Fruit fly (Drosophila melanogaster) whole organism, embryonic: ENCODE measurements around the gene CG31161.
A peak's percentile ranks its signal among the peaks of the same experiment; 100 is the strongest.

Experiments used
- ATbp ChIP-seq: fragments of 200-800 bp; sonication (Bioruptor generic); optimal IDR thresholded peaks from 2 replicates; lab custom pipeline; 2017; ENCODE audit warnings: missing biosample characterization, mild to moderate bottlenecking, missing genetic modification characterization, missing genetic modification reagents
- Abd-B ChIP-seq: fragments of 200-800 bp; sonication (Bioruptor generic); optimal IDR thresholded peaks from 2 replicates; lab custom pipeline; 2018; ENCODE audit warnings: missing biosample characterization, mild to moderate bottlenecking, missing genetic modification characterization, moderate library complexity
- Adf1 ChIP-seq: fragments of 200-800 bp; sonication (Bioruptor generic); IDR thresholded peaks from 2 replicates; pipeline ENCODE4 v1.3.6; 2022; ENCODE audit warnings: missing biosample characterization, missing genetic modification characterization
- Antp ChIP-seq: fragments of 200-800 bp; sonication (Bioruptor generic); optimal IDR thresholded peaks from 3 replicates; lab custom pipeline; 2016; ENCODE audit warnings: missing biosample characterization, missing genetic modification characterization
- C15 ChIP-seq: fragments of 200-800 bp; sonication (Bioruptor generic); IDR thresholded peaks from 3 replicates; pipeline ENCODE4 v1.3.6; 2022; ENCODE audit warnings: missing biosample characterization, missing genetic modification characterization
- CG10209 ChIP-seq: fragments of 200-800 bp; sonication (Bioruptor generic); optimal IDR thresholded peaks from 3 replicates; lab custom pipeline; 2017; ENCODE audit warnings: missing biosample characterization, mild to moderate bottlenecking, missing genetic modification characterization, missing genetic modification reagents
- CG12659 ChIP-seq: fragments of 200-800 bp; sonication (Bioruptor generic); optimal IDR thresholded peaks from 3 replicates; lab custom pipeline; 2017; ENCODE audit warnings: mild to moderate bottlenecking, missing biosample characterization, missing genetic modification reagents, missing genetic modification characterization
- CG12769 ChIP-seq: fragments of 200-800 bp; sonication (Bioruptor generic); optimal IDR thresholded peaks from 2 replicates; lab custom pipeline; 2019; ENCODE audit warnings: missing biosample characterization, mild to moderate bottlenecking, missing genetic modification characterization, moderate library complexity
- CG13424 ChIP-seq: fragments of 200-800 bp; sonication (Bioruptor generic); optimal IDR thresholded peaks from 2 replicates; lab custom pipeline; 2019; ENCODE audit warnings: missing biosample characterization, mild to moderate bottlenecking, missing genetic modification characterization, moderate library complexity
- CG13894 ChIP-seq: fragments of 200-800 bp; sonication (Bioruptor generic); optimal IDR thresholded peaks from 3 replicates; lab custom pipeline; 2018; ENCODE audit warnings: missing biosample characterization, mild to moderate bottlenecking, missing genetic modification characterization, moderate library complexity
- CG14441 ChIP-seq: fragments of 200-800 bp; sonication (Bioruptor generic); IDR thresholded peaks from 2 replicates; pipeline ENCODE4 v1.3.6; 2022; ENCODE audit warnings: missing biosample characterization, missing genetic modification characterization
- CG15269 ChIP-seq: fragments of 200-800 bp; sonication (Bioruptor generic); optimal IDR thresholded peaks from 2 replicates; lab custom pipeline; 2018; ENCODE audit warnings: missing biosample characterization, mild to moderate bottlenecking, missing genetic modification characterization, moderate library complexity
- CG1529 ChIP-seq: fragments of 200-800 bp; sonication (Bioruptor generic); optimal IDR thresholded peaks from 3 replicates; lab custom pipeline; 2018; ENCODE audit warnings: missing biosample characterization, missing genetic modification characterization
- CG17802 ChIP-seq: fragments of 200-800 bp; sonication (Bioruptor generic); optimal IDR thresholded peaks from 2 replicates; lab custom pipeline; 2018; ENCODE audit warnings: missing biosample characterization, mild to moderate bottlenecking, missing genetic modification characterization, moderate library complexity
- CG18011 ChIP-seq: fragments of 200-800 bp; sonication (Bioruptor generic); optimal IDR thresholded peaks from 2 replicates; lab custom pipeline; 2017; ENCODE audit warnings: missing biosample characterization, missing genetic modification characterization, mild to moderate bottlenecking, moderate library complexity, missing genotype
- CG18476 ChIP-seq: fragments of 200-800 bp; sonication (Bioruptor generic); optimal IDR thresholded peaks from 2 replicates; lab custom pipeline; 2016; ENCODE audit warnings: missing biosample characterization, mild to moderate bottlenecking, missing genetic modification characterization
- CG2202 ChIP-seq: fragments of 200-800 bp; sonication (Bioruptor generic); optimal IDR thresholded peaks from 2 replicates; lab custom pipeline; 2018; ENCODE audit warnings: missing biosample characterization, mild to moderate bottlenecking, missing genetic modification characterization
- CG31224 ChIP-seq: fragments of 200-800 bp; sonication (Bioruptor generic); IDR thresholded peaks from 2 replicates; pipeline ENCODE4 v1.3.6; 2022; ENCODE audit warnings: missing biosample characterization, missing genetic modification characterization
- CG33213 ChIP-seq: fragments of 200-800 bp; sonication (Bioruptor generic); optimal IDR thresholded peaks from 3 replicates; lab custom pipeline; 2016; ENCODE audit warnings: missing biosample characterization, missing genetic modification characterization
- CG3726 ChIP-seq: fragments of 200-800 bp; sonication (Bioruptor generic); IDR thresholded peaks from 3 replicates; pipeline ENCODE4, ENCODE4 v1.3.6; 2022; ENCODE audit warnings: missing biosample characterization, missing genetic modification characterization
- CG4707 ChIP-seq: fragments of 200-800 bp; sonication (Bioruptor generic); optimal IDR thresholded peaks from 2 replicates; lab custom pipeline; 2018; ENCODE audit warnings: missing biosample characterization, mild to moderate bottlenecking, missing genetic modification characterization, moderate library complexity
- CG6175 ChIP-seq: fragments of 200-800 bp; sonication (Bioruptor generic); IDR thresholded peaks from 3 replicates; pipeline ENCODE4 v1.3.6; 2022; ENCODE audit warnings: missing biosample characterization, missing genetic modification characterization
- CG6272 ChIP-seq: fragments of 200-800 bp; sonication (Bioruptor generic); IDR thresholded peaks from 2 replicates; pipeline ENCODE4 v1.3.6; 2022; ENCODE audit warnings: missing biosample characterization, missing genetic modification characterization
- CG8359 ChIP-seq: fragments of 200-800 bp; sonication (Bioruptor generic); optimal IDR thresholded peaks from 2 replicates; lab custom pipeline; 2017; ENCODE audit warnings: missing biosample characterization, mild to moderate bottlenecking, missing genetic modification characterization, borderline replicate concordance
- CG8388 ChIP-seq: fragments of 200-800 bp; sonication (Bioruptor generic); optimal IDR thresholded peaks from 2 replicates; lab custom pipeline; 2019; ENCODE audit warnings: missing biosample characterization, mild to moderate bottlenecking, missing genetic modification characterization, moderate library complexity
- Chrac-16 ChIP-seq: fragments of 200-800 bp; sonication (Bioruptor generic); optimal IDR thresholded peaks from 3 replicates; lab custom pipeline; 2016; ENCODE audit warnings: missing biosample characterization, missing genetic modification characterization
- Fer2 ChIP-seq: fragments of 200-800 bp; sonication (Bioruptor generic); optimal IDR thresholded peaks from 2 replicates; lab custom pipeline; 2018; ENCODE audit warnings: missing biosample characterization, mild to moderate bottlenecking, missing genetic modification characterization, moderate library complexity
- Fer3 ChIP-seq: fragments of 200-800 bp; sonication (Bioruptor generic); optimal IDR thresholded peaks from 2 replicates; lab custom pipeline; 2018; ENCODE audit warnings: missing biosample characterization, mild to moderate bottlenecking, missing genetic modification characterization, moderate library complexity
- Med ChIP-seq: fragments of 200-800 bp; sonication (Bioruptor generic); peaks from one replicate; lab custom pipeline; 2016; ENCODE audit warnings: missing biosample characterization, missing genetic modification characterization, mild to moderate bottlenecking, inconsistent platforms, moderate library complexity
- PHDP ChIP-seq: fragments of 200-800 bp; sonication (Bioruptor generic); optimal IDR thresholded peaks from 3 replicates; lab custom pipeline; 2018; ENCODE audit warnings: missing biosample characterization, mild to moderate bottlenecking, missing genetic modification characterization, moderate library complexity
- bowl ChIP-seq: fragments of 200-800 bp; sonication (Bioruptor generic); IDR thresholded peaks from 2 replicates; pipeline ENCODE4 v1.3.6; 2022; ENCODE audit warnings: missing biosample characterization, missing genetic modification characterization
- cad ChIP-seq: fragments of >200 bp; optimal IDR thresholded peaks from 2 replicates; lab custom pipeline; 2017; ENCODE audit warnings: missing biosample characterization, missing genetic modification characterization
- caup ChIP-seq: fragments of 200-800 bp; sonication (Bioruptor generic); optimal IDR thresholded peaks from 3 replicates; lab custom pipeline; 2017; ENCODE audit warnings: missing biosample characterization, mild to moderate bottlenecking, missing genetic modification characterization, moderate library complexity; ENCODE audit not compliant: severe bottlenecking
- cg ChIP-seq: fragments of 200-800 bp; sonication (Bioruptor generic); optimal IDR thresholded peaks from 3 replicates; lab custom pipeline; 2019; ENCODE audit warnings: missing biosample characterization, mild to moderate bottlenecking, missing genetic modification characterization, moderate library complexity
- chinmo ChIP-seq: fragments of 200-800 bp; sonication (Bioruptor generic); IDR thresholded peaks from 4 replicates; pipeline ENCODE4 v1.3.6; 2022; ENCODE audit warnings: missing biosample characterization, missing genetic modification characterization; ENCODE audit not compliant: partially characterized antibody
- chn ChIP-seq: fragments of 200-800 bp; sonication (Bioruptor generic); optimal IDR thresholded peaks from 2 replicates; lab custom pipeline; 2016; ENCODE audit warnings: missing biosample characterization, missing genetic modification characterization
- esg ChIP-seq: fragments of 200-800 bp; sonication (Bioruptor generic); conservative IDR thresholded peaks from 2 replicates; pipeline ENCODE4 v1.3.6; 2022; ENCODE audit warnings: missing biosample characterization, missing genetic modification characterization
- gt ChIP-seq: fragments of 200-800 bp; sonication (Bioruptor generic); IDR thresholded peaks from 2 replicates; pipeline ENCODE4 v1.3.6; 2022; ENCODE audit warnings: missing biosample characterization, missing genetic modification characterization
- maf-S ChIP-seq: fragments of 200-800 bp; sonication (Bioruptor generic); optimal IDR thresholded peaks from 2 replicates; lab custom pipeline; 2016; ENCODE audit warnings: missing biosample characterization, missing genetic modification characterization
- onecut ChIP-seq: fragments of 200-800 bp; sonication (Bioruptor generic); IDR thresholded peaks from 2 replicates; pipeline ENCODE4 v1.3.6; 2022; ENCODE audit warnings: missing biosample characterization, missing genetic modification characterization
- prd ChIP-seq, 3 experiments: fragments of >200 bp in 2 of 3; fragments of 200-800 bp in 1 of 3; sonication (Bioruptor generic) in 1 of 3; optimal IDR thresholded peaks in 2 of 3; IDR thresholded peaks in 1 of 3; 2 replicates in 2 of 3; 3 replicates in 1 of 3; pipeline versions ENCODE4 v1.3.6 to Lab custom; 2017 to 2022; ENCODE audit warnings: missing biosample characterization in 1 of 3, missing genetic modification characterization in 1 of 3
- ro ChIP-seq: fragments of 200-800 bp; sonication (Bioruptor generic); IDR thresholded peaks from 2 replicates; pipeline ENCODE4 v1.3.6; 2022; ENCODE audit warnings: missing biosample characterization, missing genetic modification characterization
- sd ChIP-seq: fragments of 200-800 bp; sonication (Bioruptor generic); optimal IDR thresholded peaks from 3 replicates; lab custom pipeline; 2018; ENCODE audit warnings: missing biosample characterization, mild to moderate bottlenecking, missing genetic modification characterization, moderate library complexity
- sens ChIP-seq: fragments of 200-800 bp; sonication (Bioruptor generic); peaks from one replicate; lab custom pipeline; 2016; ENCODE audit warnings: missing biosample characterization, missing genetic modification characterization
- zen2 ChIP-seq: fragments of 200-800 bp; sonication (Bioruptor generic); IDR thresholded peaks from 3 replicates; pipeline ENCODE4 v1.3.6; 2022; ENCODE audit warnings: missing biosample characterization, missing genetic modification characterization; ENCODE audit not compliant: partially characterized antibody

The CG31161 gene

DNA sequence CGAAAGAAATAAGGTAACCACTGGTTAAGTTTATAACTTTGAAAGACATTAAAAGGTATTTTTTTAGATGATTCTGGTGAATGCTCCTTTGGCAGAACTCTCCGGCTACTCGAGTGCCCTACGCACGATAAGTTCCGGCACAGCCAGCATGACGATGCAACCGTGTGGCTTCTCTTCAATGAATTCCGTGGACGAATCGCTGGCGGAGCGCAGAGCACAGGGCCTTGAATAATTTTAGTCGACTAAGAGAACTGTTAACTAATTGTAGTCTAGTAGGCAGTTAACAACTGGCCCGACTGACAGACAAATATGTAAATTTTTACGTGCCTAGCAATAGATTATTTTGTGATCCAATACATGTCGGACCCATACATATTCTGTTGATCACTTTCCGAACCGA is at the start of gene CG31161:
Gene CG31161, plus strand, starts transcription at position 301 of the 400 bp plus-strand sequence.
- no peak for TF ChIP-seq CG18011 (GFP tag; lab: Kevin White, UChicago)
- no peak for TF ChIP-seq gt (GFP tag; lab: Robert Waterston, UW)

DNA sequence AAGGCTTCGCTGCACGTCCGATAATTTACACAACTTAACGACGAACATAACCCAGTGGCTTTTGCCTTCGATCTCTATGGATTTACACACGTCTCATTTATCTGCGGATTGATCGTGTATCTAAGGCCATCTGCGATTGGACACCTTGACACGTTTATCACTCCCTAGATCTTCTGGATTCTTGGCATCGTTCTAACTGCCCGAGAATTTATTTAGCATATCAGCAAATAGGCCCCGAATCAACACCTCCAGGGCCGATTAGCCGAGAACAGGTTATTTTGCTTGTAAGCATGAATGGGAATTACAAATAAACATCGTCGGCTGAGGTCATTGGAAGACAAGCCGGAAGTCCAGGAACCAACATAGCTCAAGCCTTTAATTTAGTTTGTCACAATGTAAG is 47.8 kb upstream of the CG31161 start:
- TF ChIP-seq CG6175 = no peak
- TF ChIP-seq cad (GFP tag; lab: Kevin White, UChicago) = no peak
- no peak for TF ChIP-seq esg (GFP tag; lab: Robert Waterston, UW)
- no peak for TF ChIP-seq ro (GFP tag; lab: Robert Waterston, UW)
- TF ChIP-seq Med (GFP tag; lab: Kevin White, UChicago) = peak; percentile 24
- no peak for TF ChIP-seq CG4707
- no peak for TF ChIP-seq CG1529
- TF ChIP-seq CG3726 = no peak
- TF ChIP-seq Abd-B (GFP tag; lab: Kevin White, UChicago) = no peak
- TF ChIP-seq sd (tag; lab: Kevin White, UChicago) = peak; percentile 78
- no peak for TF ChIP-seq bowl (GFP tag; lab: Robert Waterston, UW)
- no peak for TF ChIP-seq cg (GFP tag; lab: Kevin White, UChicago)
- TF ChIP-seq CG13894 (tag; lab: Kevin White, UChicago) = peak; percentile 60
- TF ChIP-seq CG2202 = no peak
- no peak for TF ChIP-seq CG17802
- peak; percentile 77 for TF ChIP-seq CG12769 (tag; lab: Kevin White, UChicago)

DNA sequence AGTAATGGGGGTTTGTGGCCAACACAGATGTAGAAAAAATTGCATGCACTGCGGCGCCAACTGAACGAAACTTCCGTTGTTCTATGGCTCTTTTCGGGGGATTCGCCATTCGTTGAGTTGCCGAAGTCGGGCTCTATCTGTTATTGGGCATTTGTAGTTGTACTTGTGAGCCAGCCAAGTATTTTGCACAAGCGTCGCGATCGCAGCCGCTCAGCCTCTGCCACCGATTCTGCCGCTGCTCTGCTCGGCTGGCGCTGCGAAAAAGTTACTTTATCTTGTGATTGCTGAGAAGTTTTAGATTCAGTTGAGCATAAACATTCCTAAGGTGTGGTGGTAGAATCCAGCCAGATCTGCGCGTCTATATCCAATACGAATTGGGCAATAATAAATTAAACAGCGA is 46.4 kb upstream of the CG31161 start, which contains the start of gene CG33110:
Gene CG33110, plus strand, starts transcription at position 301 of the 400 bp plus-strand sequence.
- peak; percentile 90; the same call in 3 of the 4 replicates for TF ChIP-seq chinmo (GFP tag; lab: Robert Waterston, UW)
- TF ChIP-seq sd (tag; lab: Kevin White, UChicago) = peak; percentile 27
- TF ChIP-seq CG8388 (GFP tag; lab: Kevin White, UChicago) = no peak
- peak; percentile 64 for TF ChIP-seq Adf1 (GFP tag; lab: Robert Waterston, UW)

DNA sequence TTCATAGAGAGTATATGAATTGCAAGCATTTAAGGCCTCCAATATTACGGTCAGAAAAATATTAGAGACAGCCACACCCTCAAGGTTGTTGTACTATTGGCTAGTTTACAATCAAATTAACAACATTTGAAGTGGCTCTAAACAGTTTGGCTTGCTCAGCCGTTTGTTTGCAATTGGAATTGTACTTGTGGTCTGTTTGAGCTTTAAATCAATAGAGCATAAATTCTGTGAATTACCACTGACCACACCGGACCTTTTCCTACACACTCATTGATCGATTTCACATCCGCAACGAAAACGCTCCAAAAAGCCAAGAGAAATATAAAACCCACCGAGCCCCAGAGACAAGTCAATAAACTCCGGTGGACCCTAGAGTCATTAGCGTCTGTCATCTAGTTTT is 42.7 kb upstream of the CG31161 start:
- TF ChIP-seq chn (GFP tag; lab: Kevin White, UChicago) (no peak), PHDP (tag; lab: Kevin White, UChicago) (peak; percentile 37), onecut (GFP tag; lab: Robert Waterston, UW) (no peak), CG13424 (tag; lab: Kevin White, UChicago) (no peak), prd (optimal IDR thresholded peaks at IDR 0.05; lab: Kevin White, UChicago) (no peak), prd (GFP tag; IDR thresholded peaks at IDR 0.05; lab: Robert Waterston, UW) (no peak), CG10209 (peak; percentile 22), CG14441 (no peak), ATbp (peak; percentile 64), Chrac-16 (GFP tag; lab: Kevin White, UChicago) (no peak), CG12769 (tag; lab: Kevin White, UChicago) (peak; percentile 6), CG31224 (GFP tag; lab: Robert Waterston, UW) (no peak), CG8359 (no peak), CG6272 (no peak), CG33213 (GFP tag; lab: Kevin White, UChicago) (no peak), Fer3 (tag; lab: Kevin White, UChicago) (peak; percentile 2), caup (GFP tag; lab: Kevin White, UChicago) (no peak), maf-S (GFP tag; lab: Kevin White, UChicago) (no peak), CG12659 (GFP tag; lab: Kevin White, UChicago) (peak; percentile 21), CG18476 (GFP tag; lab: Kevin White, UChicago) (no peak), Antp (no peak), sens (GFP tag; lab: Kevin White, UChicago) (peak; percentile 15), zen2 (GFP tag; lab: Robert Waterston, UW) (no peak), CG15269 (tag; lab: Kevin White, UChicago) (peak; percentile 56), Fer2 (tag; lab: Kevin White, UChicago) (no peak), C15 (GFP tag; lab: Robert Waterston, UW) (no peak)
